Fruit fly (Drosophila melanogaster): Measurements from ENCODE around the gene CG4287.

The CG4287 gene

dm6 chr3R:15933609-15934232 lies 29.9 kb downstream of the CG4287 start, which contains the start of the genes CG5478 and blp (continued):
- no peak for TF ChIP-seq trh (GFP tag; optimal IDR thresholded peaks at IDR 0.05)
- TF ChIP-seq tin (GFP tag; optimal IDR thresholded peaks at IDR 0.05) = no peak
- no peak for TF ChIP-seq Sin3A (optimal IDR thresholded peaks at IDR 0.05)
- TF ChIP-seq CG11398 (GFP tag; optimal IDR thresholded peaks at IDR 0.05) = no peak
- TF ChIP-seq Opbp (GFP tag; IDR thresholded peaks at IDR 0.05; ENCODE audit: partially characterized antibody) = peak; percentile 88
- no peak for TF ChIP-seq H2.0 (GFP tag; IDR thresholded peaks at IDR 0.05)
- no peak for TF ChIP-seq chif (GFP tag; optimal IDR thresholded peaks at IDR 0.05)
- no peak for TF ChIP-seq gcm2 (GFP tag; optimal IDR thresholded peaks at IDR 0.05)
- no peak for TF ChIP-seq Optix (GFP tag; IDR thresholded peaks at IDR 0.05)
- TF ChIP-seq Six4 (GFP tag; optimal IDR thresholded peaks at IDR 0.05) = no peak
- TF ChIP-seq fd64A (GFP tag; optimal IDR thresholded peaks at IDR 0.05) = no peak
- TF ChIP-seq CG12391 (tag; optimal IDR thresholded peaks at IDR 0.05) = no peak
- no peak for TF ChIP-seq CG18599 (GFP tag; optimal IDR thresholded peaks at IDR 0.05)
- TF ChIP-seq Fer3 (tag; optimal IDR thresholded peaks at IDR 0.05) = no peak
- peak; percentile 91 for TF ChIP-seq zen2 (GFP tag; IDR thresholded peaks at IDR 0.05; ENCODE audit: partially characterized antibody)
- no peak for TF ChIP-seq CG17568 (GFP tag; optimal IDR thresholded peaks at IDR 0.05)

dm6 chr3R:15930050-15930449 lies 33.6 kb downstream of the CG4287 start:
- TF ChIP-seq CG6254 (GFP tag; optimal IDR thresholded peaks at IDR 0.05) (no peak), gfzf (GFP tag; optimal IDR thresholded peaks at IDR 0.05) (no peak), Trl (optimal IDR thresholded peaks at IDR 0.05) (no peak), Trl (GFP tag; optimal IDR thresholded peaks at IDR 0.05) (no peak), Ets65A (GFP tag) (peak; percentile 55), CG18764 (GFP tag; optimal IDR thresholded peaks at IDR 0.05) (no peak), CG33213 (GFP tag; optimal IDR thresholded peaks at IDR 0.05) (no peak), sisA (GFP tag; IDR thresholded peaks at IDR 0.05) (0 out of 2 replicates have a peak, but pooled peaks have one; percentile 23), chif (GFP tag; optimal IDR thresholded peaks at IDR 0.05) (no peak), gce (GFP tag; IDR thresholded peaks at IDR 0.05) (no peak), CG8290 (GFP tag; optimal IDR thresholded peaks at IDR 0.05) (no peak), CG8290 (tag; optimal IDR thresholded peaks at IDR 0.05) (no peak), Med (GFP tag) (peak; percentile 54), CG10431 (GFP tag; optimal IDR thresholded peaks at IDR 0.05) (no peak), ap (GFP tag; IDR thresholded peaks at IDR 0.05) (no peak), CG3065 (GFP tag; optimal IDR thresholded peaks at IDR 0.05) (no peak), bab2 (GFP tag; optimal IDR thresholded peaks at IDR 0.05) (no peak), CG31441 (GFP tag; IDR thresholded peaks at IDR 0.05) (no peak), Sin3A (optimal IDR thresholded peaks at IDR 0.05) (no peak)

dm6 chr3R:15928127-15928526 lies 35.5 kb downstream of the CG4287 start:
- TF ChIP-seq sd (tag; optimal IDR thresholded peaks at IDR 0.05) (peak; percentile 32), Awh (GFP tag; IDR thresholded peaks at IDR 0.05) (peak; percentile 22; the same call in 1 of the 2 replicates), oc (tag; optimal IDR thresholded peaks at IDR 0.05) (peak; percentile 9), abd-A (tag; optimal IDR thresholded peaks at IDR 0.05) (peak; percentile 84), vvl (GFP tag; IDR thresholded peaks at IDR 0.05) (peak; percentile 89), nerfin-2 (GFP tag; IDR thresholded peaks at IDR 0.05; ENCODE audit: partially characterized antibody) (no peak), stc (GFP tag; IDR thresholded peaks at IDR 0.05) (no peak), gsb-n (tag; optimal IDR thresholded peaks at IDR 0.05) (peak; percentile 22), CG12769 (tag; optimal IDR thresholded peaks at IDR 0.05) (peak; percentile 71)
